Worm (Caenorhabditis elegans): Measurements from ENCODE around the gene inpp-5K.

ce11 chrIII:8176265-8176664 lies 15.1 kb upstream of the inpp-5K start, which contains the start of gene C50C3.12:
- TF ChIP-seq nhr-28 (tag; optimal IDR thresholded peaks at IDR 0.05): no peak
- no peak for TF ChIP-seq lin-13 (GFP tag; optimal IDR thresholded peaks at IDR 0.05)
- TF ChIP-seq lsy-2 (tag; optimal IDR thresholded peaks at IDR 0.05): no peak
- TF ChIP-seq fkh-8 (tag; optimal IDR thresholded peaks at IDR 0.05): no peak
- TF ChIP-seq egl-13 (tag; optimal IDR thresholded peaks at IDR 0.05): no peak
- no peak for TF ChIP-seq unc-62 (GFP tag; optimal IDR thresholded peaks at IDR 0.05)
- no peak for TF ChIP-seq fos-1 (tag; optimal IDR thresholded peaks at IDR 0.05)
